Worm (Caenorhabditis elegans) whole organism, L1 larva: ENCODE measurements around the gene EEED8.12.

ENCODE experiments used
- C04F5.9 ChIP-seq: sonication (generic microtip); optimal IDR thresholded peaks from 2 replicates; lab custom pipeline; 2016; ENCODE audit warnings: missing genetic modification characterization, missing compliant biosample characterization
- ceh-82 ChIP-seq, 3 experiments: fragments of 150-350 bp in 1 of 3; sonication (generic microtip) in 2 of 3; optimal IDR thresholded peaks; 2 replicates each; lab custom pipeline; 2014 to 2017; ENCODE audit warnings: missing biosample characterization in 3 of 3, missing genetic modification characterization in 3 of 3
- ces-1 ChIP-seq: fragments of 150-350 bp; optimal IDR thresholded peaks from 2 replicates; lab custom pipeline; 2014; ENCODE audit warnings: missing biosample characterization, missing genetic modification reagents, missing genetic modification characterization
- fos-1 ChIP-seq: fragments of 150-350 bp; optimal IDR thresholded peaks from 2 replicates; lab custom pipeline; 2014; ENCODE audit warnings: missing biosample characterization, missing genetic modification characterization
- grh-1 ChIP-seq: fragments of 200-800 bp; sonication (Bioruptor generic); IDR thresholded peaks from 2 replicates; pipeline ENCODE4 v1.3.6; 2022; ENCODE audit warnings: missing genetic modification reagents, missing genetic modification characterization, missing compliant biosample characterization
- lin-13 ChIP-seq: fragments of 150-350 bp; optimal IDR thresholded peaks from 2 replicates; lab custom pipeline; 2014; ENCODE audit warnings: missing biosample characterization, missing genetic modification reagents, missing genetic modification characterization
- lin-35 ChIP-seq, 2 experiments: fragments of 150-350 bp; optimal IDR thresholded peaks; 2 replicates each; lab custom pipeline; 2014; ENCODE audit warnings: missing biosample characterization in 2 of 2, missing genetic modification characterization in 2 of 2, missing genetic modification reagents in 2 of 2
- lsy-2 ChIP-seq, 2 experiments: fragments of 150-350 bp; optimal IDR thresholded peaks; 2 replicates each; lab custom pipeline; 2014; ENCODE audit warnings: missing biosample characterization in 2 of 2, missing genetic modification characterization in 2 of 2
- nhr-12 ChIP-seq: sonication (generic microtip); optimal IDR thresholded peaks from 2 replicates; lab custom pipeline; 2017; ENCODE audit warnings: missing biosample characterization, missing genetic modification characterization
- nhr-77 ChIP-seq: fragments of 150-350 bp; optimal IDR thresholded peaks from 2 replicates; lab custom pipeline; 2014; ENCODE audit warnings: missing biosample characterization, missing genetic modification characterization
- pqm-1 ChIP-seq: sonication (generic microtip); optimal IDR thresholded peaks from 3 replicates; lab custom pipeline; 2017; ENCODE audit warnings: missing biosample characterization, missing genetic modification characterization
- sptf-1 ChIP-seq: fragments of 150-350 bp; optimal IDR thresholded peaks from 2 replicates; lab custom pipeline; 2014; ENCODE audit warnings: missing biosample characterization, missing genetic modification characterization
- unc-62 ChIP-seq: fragments of 150-350 bp; optimal IDR thresholded peaks from 2 replicates; lab custom pipeline; 2014; ENCODE audit warnings: missing biosample characterization, missing genetic modification reagents, missing genetic modification characterization

DNA sequence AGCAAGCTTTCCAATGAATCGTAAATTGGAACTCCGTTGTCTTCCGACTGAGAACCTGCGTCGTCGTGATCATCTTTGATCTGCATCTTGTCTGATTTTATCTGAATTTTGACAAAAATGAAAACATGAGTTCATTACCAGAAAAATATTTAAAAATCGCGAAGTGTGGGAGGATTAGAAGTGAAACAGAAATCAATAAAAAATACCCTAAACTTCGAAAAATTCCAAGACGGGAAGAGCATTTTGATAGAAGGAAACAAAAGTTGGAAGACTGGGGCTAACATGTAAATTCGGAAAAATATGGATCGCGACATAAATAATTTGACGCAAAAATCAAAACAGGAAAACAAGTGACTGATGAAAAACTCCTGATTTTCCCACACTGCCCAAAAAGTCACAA lies 16.8 kb upstream of the EEED8.12 start, which contains the start of gene F07F6.8:
- TF ChIP-seq pqm-1 = no peak
- TF ChIP-seq fos-1 = no peak
- no peak for TF ChIP-seq lin-13 (GFP tag; lab: Kevin White, UChicago)
- no peak for TF ChIP-seq lin-35 (GFP tag; optimal IDR thresholded peaks at IDR 0.05; lab: Kevin White, UChicago)
- TF ChIP-seq nhr-77 (tag; lab: Kevin White, UChicago) = no peak
- no peak for TF ChIP-seq lsy-2 (tag; optimal IDR thresholded peaks at IDR 0.05; lab: Kevin White, UChicago)
- TF ChIP-seq ceh-82 (tag; optimal IDR thresholded peaks at IDR 0.05; lab: Kevin White, UChicago) = no peak
- TF ChIP-seq nhr-12 (tag; lab: Kevin White, UChicago) = no peak
- no peak for TF ChIP-seq ces-1 (GFP tag; lab: Kevin White, UChicago)
- TF ChIP-seq grh-1 (GFP tag; lab: Robert Waterston, UW) = no peak
- no peak for TF ChIP-seq unc-62
- TF ChIP-seq sptf-1 (tag; lab: Kevin White, UChicago) = no peak
- no peak for TF ChIP-seq C04F5.9 (tag; lab: Kevin White, UChicago)
